Worm (Caenorhabditis elegans): Measurements from ENCODE around the gene K10C9.7.

- TF ChIP-seq sup-37 (GFP tag; optimal IDR thresholded peaks at IDR 0.05) (no peak), unc-86 (tag; optimal IDR thresholded peaks at IDR 0.05) (no peak), mdl-1 (tag; optimal IDR thresholded peaks at IDR 0.05) (no peak)
Measured at ce11 chrV:1048482-1048881, 18.9 kb downstream of the K10C9.7 start, which contains the start of gene nra-4.
